Worm (Caenorhabditis elegans) whole organism, L4 larva: Measurements from ENCODE around the gene cpt-5.

Experiments
- F10B5.3 ChIP-seq: sonication (generic microtip); optimal IDR thresholded peaks from 2 replicates; lab custom pipeline; 2016; ENCODE audit warnings: mild to moderate bottlenecking, missing genetic modification characterization, missing compliant biosample characterization
- F26F4.8 ChIP-seq: fragments of 200-800 bp; sonication (Bioruptor generic); conservative IDR thresholded peaks from 2 replicates; pipeline ENCODE4 v1.3.6; 2022; ENCODE audit warnings: missing genetic modification characterization, missing compliant biosample characterization
- F37D6.2 ChIP-seq: sonication (generic microtip); optimal IDR thresholded peaks from 2 replicates; lab custom pipeline; 2016; ENCODE audit warnings: mild to moderate bottlenecking, missing genetic modification characterization, missing compliant biosample characterization
- R02D3.7 ChIP-seq: fragments of 150-350 bp; sonication (generic microtip); optimal IDR thresholded peaks from 3 replicates; lab custom pipeline; 2014; ENCODE audit warnings: missing biosample characterization, missing genetic modification characterization
- Y105C5A.15 ChIP-seq: fragments of 200-800 bp; sonication (Bioruptor generic); IDR thresholded peaks from 2 replicates; pipeline ENCODE4 v1.3.6; 2022; ENCODE audit warnings: missing genetic modification characterization, missing compliant biosample characterization
- Y48G9A.11 ChIP-seq: fragments of 200-800 bp; sonication (Bioruptor generic); IDR thresholded peaks from 2 replicates; pipeline ENCODE4 v1.3.6; 2022; ENCODE audit warnings: missing genetic modification reagents, missing genetic modification characterization, missing compliant biosample characterization
- aha-1 ChIP-seq: fragments of 150-350 bp; peaks from one replicate; lab custom pipeline; 2014; ENCODE audit warnings: missing biosample characterization, missing genetic modification characterization
- arid-1 ChIP-seq: fragments of 200-800 bp; sonication (Bioruptor generic); conservative IDR thresholded peaks from 2 replicates; pipeline ENCODE4 v1.3.6; 2022; ENCODE audit warnings: missing genetic modification reagents, missing genetic modification characterization, missing compliant biosample characterization
- attf-4 ChIP-seq: sonication (generic microtip); optimal IDR thresholded peaks from 3 replicates; lab custom pipeline; 2017; ENCODE audit warnings: missing biosample characterization, missing genetic modification characterization
- ceh-44 ChIP-seq: fragments of 200-800 bp; sonication (Bioruptor generic); IDR thresholded peaks from 2 replicates; pipeline ENCODE4 v1.3.6; 2022; ENCODE audit warnings: missing genetic modification reagents, missing genetic modification characterization, missing compliant biosample characterization
- ces-1 ChIP-seq: fragments of 150-350 bp; sonication (generic microtip); optimal IDR thresholded peaks from 4 replicates; lab custom pipeline; 2014; ENCODE audit warnings: missing biosample characterization, missing genetic modification reagents, missing genetic modification characterization
- ctbp-1 ChIP-seq: fragments of 200-800 bp; sonication (Bioruptor generic); IDR thresholded peaks from 2 replicates; pipeline ENCODE4 v1.3.6; 2022; ENCODE audit warnings: missing genetic modification reagents, missing genetic modification characterization, missing compliant biosample characterization
- daf-16 ChIP-seq, 3 experiments: sonication (generic microtip); optimal IDR thresholded peaks; 2 replicates each; lab custom pipeline; 2016 to 2017; ENCODE audit warnings: missing genetic modification characterization in 3 of 3, missing genetic modification reagents in 3 of 3, mild to moderate bottlenecking in 2 of 3, missing compliant biosample characterization in 2 of 3, missing biosample characterization in 1 of 3, moderate library complexity in 1 of 3
- daf-8 ChIP-seq: fragments of 200-800 bp; sonication (Bioruptor generic); IDR thresholded peaks from 2 replicates; pipeline ENCODE4 v1.3.6; 2022; ENCODE audit warnings: missing genetic modification characterization, missing compliant biosample characterization
- dmd-6 ChIP-seq: fragments of 200-800 bp; sonication (Bioruptor generic); IDR thresholded peaks from 2 replicates; pipeline ENCODE4 v1.3.6; 2022; ENCODE audit warnings: missing genetic modification reagents, missing genetic modification characterization, missing compliant biosample characterization
- duxl-1 ChIP-seq: sonication (generic microtip); optimal IDR thresholded peaks from 2 replicates; lab custom pipeline; 2016; ENCODE audit warnings: mild to moderate bottlenecking, missing genetic modification characterization, moderate library complexity, missing compliant biosample characterization; ENCODE audit not compliant: poor library complexity
- dve-1 ChIP-seq: sonication (generic microtip); optimal IDR thresholded peaks from 2 replicates; lab custom pipeline; 2017; ENCODE audit warnings: antibody characterized with exemption, mild to moderate bottlenecking, missing genetic modification characterization, missing compliant biosample characterization; ENCODE audit not compliant: insufficient read depth
- egl-43 ChIP-seq: fragments of 200-800 bp; sonication (Bioruptor generic); IDR thresholded peaks from 2 replicates; pipeline ENCODE4 v1.3.6; 2022; ENCODE audit warnings: missing genetic modification reagents, missing genetic modification characterization, missing compliant biosample characterization
- gei-8 ChIP-seq: fragments of 200-800 bp; sonication (Bioruptor generic); optimal IDR thresholded peaks from 2 replicates; lab custom pipeline; 2018; ENCODE audit warnings: mild to moderate bottlenecking, missing genetic modification characterization, missing compliant biosample characterization
- hif-1 ChIP-seq, 2 experiments: sonication (generic microtip); optimal IDR thresholded peaks; 2 replicates each; lab custom pipeline; 2016 to 2017; ENCODE audit warnings: missing compliant biosample characterization in 2 of 2, missing genetic modification characterization in 2 of 2, missing genetic modification reagents in 2 of 2, missing genotype in 2 of 2, mild to moderate bottlenecking in 1 of 2
- hlh-11 ChIP-seq: fragments of 200-800 bp; sonication (Bioruptor generic); optimal IDR thresholded peaks from 2 replicates; lab custom pipeline; 2018; ENCODE audit warnings: mild to moderate bottlenecking, missing genetic modification characterization, missing compliant biosample characterization
- jun-1 ChIP-seq: fragments of 150-350 bp; optimal IDR thresholded peaks from 2 replicates; lab custom pipeline; 2014; ENCODE audit warnings: missing biosample characterization, missing genetic modification reagents, missing genetic modification characterization
- lim-7 ChIP-seq: fragments of 200-800 bp; sonication (Bioruptor generic); IDR thresholded peaks from 2 replicates; pipeline ENCODE4 v1.3.6; 2022; ENCODE audit warnings: missing genetic modification characterization, missing compliant biosample characterization
- lin-38 ChIP-seq: fragments of 200-800 bp; sonication (Bioruptor generic); IDR thresholded peaks from 2 replicates; pipeline ENCODE4 v1.3.6; 2022; ENCODE audit warnings: missing genetic modification reagents, missing genetic modification characterization, missing compliant biosample characterization
- madf-5 ChIP-seq, 2 experiments: fragments of 200-800 bp; sonication (Bioruptor generic); IDR thresholded peaks; 2 replicates each; pipeline ENCODE4 v1.3.6; 2022; ENCODE audit warnings: missing compliant biosample characterization in 2 of 2, missing genetic modification characterization in 2 of 2
- mdl-1 ChIP-seq, 2 experiments: fragments of 150-350 bp in 1 of 2; sonication (generic microtip) in 1 of 2; optimal IDR thresholded peaks; 2 replicates each; lab custom pipeline; 2014 to 2017; ENCODE audit warnings: missing biosample characterization in 2 of 2, missing genetic modification characterization in 2 of 2
- mdt-29 ChIP-seq: fragments of 200-800 bp; sonication (Bioruptor generic); IDR thresholded peaks from 2 replicates; pipeline ENCODE4 v1.3.6; 2022; ENCODE audit warnings: missing genetic modification reagents, missing genetic modification characterization, missing compliant biosample characterization
- mep-1 ChIP-seq: fragments of 150-350 bp; sonication (generic microtip); optimal IDR thresholded peaks from 3 replicates; lab custom pipeline; 2014; ENCODE audit warnings: missing biosample characterization, missing genetic modification characterization
- mxl-2 ChIP-seq: fragments of 200-800 bp; sonication (Bioruptor generic); conservative IDR thresholded peaks from 2 replicates; pipeline ENCODE4 v1.3.6; 2022; ENCODE audit warnings: missing genetic modification reagents, missing genetic modification characterization, missing compliant biosample characterization
- nhr-111 ChIP-seq: fragments of 200-800 bp; sonication (Bioruptor generic); optimal IDR thresholded peaks from 2 replicates; lab custom pipeline; 2018; ENCODE audit warnings: mild to moderate bottlenecking, missing genetic modification characterization, missing compliant biosample characterization
- nhr-28 ChIP-seq: fragments of 150-350 bp; optimal IDR thresholded peaks from 2 replicates; lab custom pipeline; 2014; ENCODE audit warnings: missing biosample characterization, missing genetic modification characterization
- nhr-41 ChIP-seq: fragments of 200-800 bp; sonication (Bioruptor generic); IDR thresholded peaks from 2 replicates; pipeline ENCODE4 v1.3.6; 2022; ENCODE audit warnings: missing genetic modification reagents, missing genetic modification characterization, missing compliant biosample characterization
- nhr-6 ChIP-seq: fragments of 150-350 bp; optimal IDR thresholded peaks from 2 replicates; lab custom pipeline; 2014; ENCODE audit warnings: missing biosample characterization, missing genetic modification characterization
- pha-4 ChIP-seq, 2 experiments: fragments of 150-350 bp in 1 of 2; fragments of 200-800 bp in 1 of 2; sonication (Bioruptor generic) in 1 of 2; IDR thresholded peaks in 1 of 2; optimal IDR thresholded peaks in 1 of 2; 2 replicates each; pipeline versions ENCODE4 v1.3.6 to Lab custom; 2014 to 2022; ENCODE audit warnings: missing genetic modification characterization in 2 of 2, missing genetic modification reagents in 2 of 2, missing biosample characterization in 1 of 2, missing compliant biosample characterization in 1 of 2
- pqm-1 ChIP-seq: sonication (generic microtip); optimal IDR thresholded peaks from 2 replicates; lab custom pipeline; 2017; ENCODE audit warnings: missing biosample characterization, missing genetic modification characterization
- saeg-2 ChIP-seq: fragments of 200-800 bp; sonication (Bioruptor generic); IDR thresholded peaks from 2 replicates; pipeline ENCODE4 v1.3.6; 2022; ENCODE audit warnings: missing genetic modification reagents, missing genetic modification characterization, missing compliant biosample characterization
- skn-1 ChIP-seq: fragments of 150-350 bp; optimal IDR thresholded peaks from 2 replicates; lab custom pipeline; 2014; ENCODE audit warnings: missing biosample characterization, missing genetic modification characterization
- snpc-1.2 ChIP-seq: fragments of 200-800 bp; sonication (Bioruptor generic); IDR thresholded peaks from 2 replicates; pipeline ENCODE4 v1.3.6; 2022; ENCODE audit warnings: missing genetic modification reagents, missing genetic modification characterization, missing compliant biosample characterization
- unc-130 ChIP-seq: sonication (generic microtip); optimal IDR thresholded peaks from 2 replicates; lab custom pipeline; 2016; ENCODE audit warnings: missing genetic modification reagents, missing genetic modification characterization, missing compliant biosample characterization
- zag-1 ChIP-seq: fragments of 150-350 bp; optimal IDR thresholded peaks from 2 replicates; lab custom pipeline; 2014; ENCODE audit warnings: missing biosample characterization, missing genetic modification characterization
- zfp-2 ChIP-seq: sonication (generic microtip); optimal IDR thresholded peaks from 2 replicates; lab custom pipeline; 2016; ENCODE audit warnings: mild to moderate bottlenecking, missing genetic modification characterization, missing compliant biosample characterization
- ztf-7 ChIP-seq: fragments of 150-350 bp; optimal IDR thresholded peaks from 2 replicates; lab custom pipeline; 2014; ENCODE audit warnings: missing biosample characterization, missing genetic modification characterization

cpt-5 gene

ce11 chrV:13850170-13850569, 22.8 kb upstream of the cpt-5 start, which contains the start of gene hpx-2:
Gene hpx-2 (plus strand): TSS chrV:13850470.
- TF ChIP-seq R02D3.7 (tag; lab: Kevin White, UChicago) (no peak), pqm-1 (tag; lab: Kevin White, UChicago) (no peak), Y48G9A.11 (no peak), nhr-6 (tag; lab: Kevin White, UChicago) (no peak), mdl-1 (tag; optimal IDR thresholded peaks at IDR 0.05; lab: Kevin White, UChicago) (no peak), skn-1 (no peak), ceh-44 (no peak), gei-8 (no peak), egl-43 (GFP tag; lab: Robert Waterston, UW) (no peak), F10B5.3 (no peak), dmd-6 (GFP tag; lab: Robert Waterston, UW) (no peak), attf-4 (tag; lab: Kevin White, UChicago) (no peak), ces-1 (no peak), nhr-111 (GFP tag; lab: Kevin White, UChicago) (no peak), mxl-2 (GFP tag; lab: Robert Waterston, UW) (no peak), aha-1 (tag; lab: Kevin White, UChicago) (no peak), hif-1 (tag; optimal IDR thresholded peaks at IDR 0.05; lab: Kevin White, UChicago) (no peak), pha-4 (GFP tag; IDR thresholded peaks at IDR 0.05; lab: Robert Waterston, UW) (no peak), pha-4 (tag; optimal IDR thresholded peaks at IDR 0.05; lab: Kevin White, UChicago) (no peak), zfp-2 (tag; lab: Kevin White, UChicago) (no peak), nhr-28 (tag; lab: Kevin White, UChicago) (no peak)

ce11 chrV:13854306-13854705, 18.7 kb upstream of the cpt-5 start, which contains the start of gene ttr-21:
Gene ttr-21 (minus strand): TSS chrV:13854405.
- TF ChIP-seq ztf-7 (tag; lab: Kevin White, UChicago) (no peak), duxl-1 (tag; lab: Kevin White, UChicago) (no peak), madf-5 (GFP tag; IDR thresholded peaks at IDR 0.05; lab: Robert Waterston, UW) (no peak), daf-16 (GFP tag; optimal IDR thresholded peaks at IDR 0.05; lab: Kevin White, UChicago) (no peak), daf-16 (tag; optimal IDR thresholded peaks at IDR 0.05; lab: Kevin White, UChicago) (no peak), unc-130 (GFP tag; lab: Kevin White, UChicago) (no peak), skn-1 (no peak), mep-1 (no peak), Y105C5A.15 (GFP tag; lab: Robert Waterston, UW) (no peak), arid-1 (GFP tag; lab: Robert Waterston, UW) (no peak), nhr-41 (no peak), jun-1 (tag; lab: Kevin White, UChicago) (no peak), zag-1 (no peak)

ce11 chrV:13856376-13856775, 16.6 kb upstream of the cpt-5 start, which contains the start of gene srx-134:
Gene srx-134 (minus strand): TSS chrV:13856476.
- no peak for TF ChIP-seq hlh-11 (tag; lab: Kevin White, UChicago)

- TF ChIP-seq F26F4.8 (GFP tag; lab: Robert Waterston, UW) (no peak), ctbp-1 (GFP tag; lab: Robert Waterston, UW) (no peak), daf-8 (GFP tag; lab: Robert Waterston, UW) (no peak), dve-1 (no peak), egl-43 (GFP tag; lab: Robert Waterston, UW) (no peak), zfp-2 (tag; lab: Kevin White, UChicago) (no peak), aha-1 (tag; lab: Kevin White, UChicago) (no peak), lin-38 (GFP tag; lab: Robert Waterston, UW) (no peak), snpc-1.2 (GFP tag; lab: Robert Waterston, UW) (no peak), F37D6.2 (tag; lab: Kevin White, UChicago) (no peak), lim-7 (GFP tag; lab: Robert Waterston, UW) (no peak), ces-1 (no peak), mdt-29 (GFP tag; lab: Robert Waterston, UW) (no peak), saeg-2 (no peak)
Measured at ce11 chrV:13857132-13857531, 15.9 kb upstream of the cpt-5 start, which contains the start of gene srx-136. Gene srx-136 (plus strand): TSS chrV:13857432.
